Fruit fly (Drosophila melanogaster) whole organism, embryonic: ENCODE results near the gene CG13896.

Source experiments
- Abd-B ChIP-seq: fragments of 200-800 bp; sonication (Bioruptor generic); optimal IDR thresholded peaks from 2 replicates; lab custom pipeline; 2018; ENCODE audit warnings: missing biosample characterization, mild to moderate bottlenecking, missing genetic modification characterization, moderate library complexity
- Adf1 ChIP-seq: fragments of 200-800 bp; sonication (Bioruptor generic); IDR thresholded peaks from 2 replicates; pipeline ENCODE4 v1.3.6; 2022; ENCODE audit warnings: missing biosample characterization, missing genetic modification characterization
- Aef1 ChIP-seq: fragments of 200-800 bp; sonication (Bioruptor generic); IDR thresholded peaks from 3 replicates; pipeline ENCODE4 v1.3.6; 2022; ENCODE audit warnings: missing biosample characterization, missing genetic modification characterization
- Asciz ChIP-seq: fragments of 200-800 bp; sonication (Bioruptor generic); optimal IDR thresholded peaks from 2 replicates; lab custom pipeline; 2017; ENCODE audit warnings: missing biosample characterization, mild to moderate bottlenecking, missing genetic modification characterization, missing genetic modification reagents
- B-H2 ChIP-seq: fragments of 200-800 bp; sonication (Bioruptor generic); optimal IDR thresholded peaks from 2 replicates; lab custom pipeline; 2018; ENCODE audit warnings: missing biosample characterization, mild to moderate bottlenecking, missing genetic modification characterization
- Bgb ChIP-seq: fragments of 200-800 bp; sonication (Bioruptor generic); IDR thresholded peaks from 2 replicates; pipeline ENCODE4 v1.3.6; 2022; ENCODE audit warnings: missing biosample characterization, missing genetic modification characterization; ENCODE audit not compliant: partially characterized antibody
- CG10147 ChIP-seq: fragments of 200-800 bp; sonication (Bioruptor generic); optimal IDR thresholded peaks from 2 replicates; lab custom pipeline; 2019; ENCODE audit warnings: missing biosample characterization, mild to moderate bottlenecking, missing genetic modification characterization, moderate library complexity
- CG10274 ChIP-seq: fragments of 200-800 bp; sonication (Bioruptor generic); optimal IDR thresholded peaks from 3 replicates; lab custom pipeline; 2017; ENCODE audit warnings: missing biosample characterization, mild to moderate bottlenecking, missing genetic modification characterization
- CG10366 ChIP-seq: fragments of 200-800 bp; sonication (Bioruptor generic); IDR thresholded peaks from 2 replicates; pipeline ENCODE4 v1.3.6; 2022; ENCODE audit warnings: missing biosample characterization, missing genetic modification characterization
- CG1233 ChIP-seq: fragments of 200-800 bp; sonication (Bioruptor generic); optimal IDR thresholded peaks from 4 replicates; lab custom pipeline; 2018; ENCODE audit warnings: missing biosample characterization, mild to moderate bottlenecking, missing genetic modification characterization
- CG18599 ChIP-seq: fragments of 200-800 bp; sonication (Bioruptor generic); optimal IDR thresholded peaks from 3 replicates; lab custom pipeline; 2017; ENCODE audit warnings: missing biosample characterization, missing genetic modification characterization, mild to moderate bottlenecking, moderate library complexity, missing genetic modification reagents
- CG2202 ChIP-seq: fragments of 200-800 bp; sonication (Bioruptor generic); optimal IDR thresholded peaks from 2 replicates; lab custom pipeline; 2018; ENCODE audit warnings: missing biosample characterization, mild to moderate bottlenecking, missing genetic modification characterization
- CG31224 ChIP-seq: fragments of 200-800 bp; sonication (Bioruptor generic); IDR thresholded peaks from 2 replicates; pipeline ENCODE4 v1.3.6; 2022; ENCODE audit warnings: missing biosample characterization, missing genetic modification characterization
- CG34376 ChIP-seq: fragments of 200-800 bp; sonication (Bioruptor generic); optimal IDR thresholded peaks from 2 replicates; lab custom pipeline; 2018; ENCODE audit warnings: missing biosample characterization, mild to moderate bottlenecking, missing genetic modification characterization
- CG4820 ChIP-seq: fragments of 200-800 bp; sonication (Bioruptor generic); optimal IDR thresholded peaks from 3 replicates; lab custom pipeline; 2016; ENCODE audit warnings: missing biosample characterization, missing genetic modification characterization
- CG6683 ChIP-seq: fragments of 200-800 bp; sonication (Bioruptor generic); optimal IDR thresholded peaks from 2 replicates; lab custom pipeline; 2017; ENCODE audit warnings: missing biosample characterization, mild to moderate bottlenecking, missing genetic modification characterization, missing genetic modification reagents
- CG8290 ChIP-seq, 3 experiments: fragments of 200-800 bp; sonication (Bioruptor generic); optimal IDR thresholded peaks; 2 replicates each; lab custom pipeline; 2016 to 2019; ENCODE audit warnings: missing biosample characterization in 3 of 3, missing genetic modification characterization in 3 of 3, mild to moderate bottlenecking in 2 of 3, moderate library complexity in 1 of 3
- CG8478 ChIP-seq: fragments of >200 bp; optimal IDR thresholded peaks from 2 replicates; lab custom pipeline; 2018
- CG9215 ChIP-seq: fragments of 200-800 bp; sonication (Bioruptor generic); IDR thresholded peaks from 2 replicates; pipeline ENCODE4 v1.3.6; 2022; ENCODE audit warnings: missing biosample characterization, missing genetic modification characterization
- CG9727 ChIP-seq: fragments of 200-800 bp; sonication (Bioruptor generic); optimal IDR thresholded peaks from 3 replicates; lab custom pipeline; 2017; ENCODE audit warnings: missing biosample characterization, mild to moderate bottlenecking, missing genetic modification characterization
- CG9797 ChIP-seq: fragments of 200-800 bp; sonication (Bioruptor generic); optimal IDR thresholded peaks from 3 replicates; lab custom pipeline; 2018; ENCODE audit warnings: missing biosample characterization, mild to moderate bottlenecking, missing genetic modification characterization
- Dp ChIP-seq: fragments of 200-800 bp; sonication (Bioruptor generic); optimal IDR thresholded peaks from 2 replicates; lab custom pipeline; 2018; ENCODE audit warnings: missing biosample characterization, mild to moderate bottlenecking, missing genetic modification characterization, moderate library complexity
- Dref ChIP-seq: fragments of 200-800 bp; sonication (Bioruptor generic); IDR thresholded peaks from 2 replicates; pipeline ENCODE4 v1.3.6; 2022; ENCODE audit warnings: missing biosample characterization, missing genetic modification characterization
- Gug ChIP-seq: fragments of 200-800 bp; sonication (Bioruptor generic); IDR thresholded peaks from 4 replicates; pipeline ENCODE4 v1.3.6; 2022; ENCODE audit warnings: missing biosample characterization, missing genetic modification characterization
- Lim3 ChIP-seq: fragments of 200-800 bp; sonication (Bioruptor generic); IDR thresholded peaks from 2 replicates; pipeline ENCODE4 v1.3.6; 2022; ENCODE audit warnings: missing biosample characterization, missing genetic modification characterization
- MBD-R2 ChIP-seq: fragments of 200-800 bp; sonication (Bioruptor generic); IDR thresholded peaks from 2 replicates; pipeline ENCODE4 v1.3.6; 2022; ENCODE audit warnings: missing biosample characterization, missing genetic modification characterization
- NFAT ChIP-seq: fragments of 200-800 bp; sonication (Bioruptor generic); IDR thresholded peaks from 2 replicates; pipeline ENCODE4 v1.3.6; 2022; ENCODE audit warnings: missing biosample characterization, missing genetic modification characterization
- NfI ChIP-seq: fragments of 200-800 bp; sonication (Bioruptor generic); optimal IDR thresholded peaks from 3 replicates; lab custom pipeline; 2018; ENCODE audit warnings: missing biosample characterization, mild to moderate bottlenecking, missing genetic modification characterization, moderate library complexity
- Opbp ChIP-seq: fragments of 200-800 bp; sonication (Bioruptor generic); IDR thresholded peaks from 3 replicates; pipeline ENCODE4 v1.3.6; 2022; ENCODE audit warnings: missing biosample characterization, missing genetic modification characterization; ENCODE audit not compliant: partially characterized antibody
- PHDP ChIP-seq: fragments of 200-800 bp; sonication (Bioruptor generic); optimal IDR thresholded peaks from 3 replicates; lab custom pipeline; 2018; ENCODE audit warnings: missing biosample characterization, mild to moderate bottlenecking, missing genetic modification characterization, moderate library complexity
- Sox102F ChIP-seq: fragments of 200-800 bp; sonication (Bioruptor generic); optimal IDR thresholded peaks from 2 replicates; lab custom pipeline; 2018; ENCODE audit warnings: missing biosample characterization, mild to moderate bottlenecking, missing genetic modification characterization, moderate library complexity
- Spps ChIP-seq: fragments of 200-800 bp; sonication (Bioruptor generic); optimal IDR thresholded peaks from 2 replicates; lab custom pipeline; 2018; ENCODE audit warnings: missing biosample characterization, mild to moderate bottlenecking, missing genetic modification characterization
- Usf ChIP-seq: fragments of 200-800 bp; sonication (Bioruptor generic); optimal IDR thresholded peaks from 2 replicates; lab custom pipeline; 2017; ENCODE audit warnings: missing genotype, missing biosample characterization, missing genetic modification characterization
- Xrp1 ChIP-seq: fragments of 200-800 bp; sonication (Bioruptor generic); IDR thresholded peaks from 2 replicates; pipeline ENCODE4 v1.3.6; 2022; ENCODE audit warnings: missing biosample characterization, missing genetic modification characterization
- amos ChIP-seq: fragments of 200-800 bp; sonication (Bioruptor generic); IDR thresholded peaks from 2 replicates; pipeline ENCODE4 v1.3.6; 2022; ENCODE audit warnings: missing biosample characterization, missing genetic modification characterization; ENCODE audit not compliant: partially characterized antibody
- ap ChIP-seq: fragments of 200-800 bp; sonication (Bioruptor generic); IDR thresholded peaks from 2 replicates; pipeline ENCODE4 v1.3.6; 2022; ENCODE audit warnings: missing biosample characterization, missing genetic modification characterization
- br ChIP-seq: fragments of >200 bp; optimal IDR thresholded peaks from 2 replicates; lab custom pipeline; 2017
- bsh ChIP-seq, 2 experiments: fragments of 200-800 bp; sonication (Bioruptor generic); optimal IDR thresholded peaks; 2 replicates each; lab custom pipeline; 2017 to 2018; ENCODE audit warnings: mild to moderate bottlenecking in 2 of 2, missing biosample characterization in 2 of 2, missing genetic modification characterization in 2 of 2, moderate library complexity in 1 of 2
- da ChIP-seq: fragments of 200-800 bp; sonication (Bioruptor generic); optimal IDR thresholded peaks from 2 replicates; lab custom pipeline; 2016; ENCODE audit warnings: missing biosample characterization, missing genetic modification characterization
- danr ChIP-seq: fragments of 200-800 bp; sonication (Bioruptor generic); IDR thresholded peaks from 2 replicates; pipeline ENCODE4 v1.3.6; 2022; ENCODE audit warnings: missing biosample characterization, missing genetic modification characterization
- eve ChIP-seq, 2 experiments: fragments of >200 bp; optimal IDR thresholded peaks; 2 replicates each; lab custom pipeline; 2017; ENCODE audit warnings: missing biosample characterization in 2 of 2, missing genetic modification characterization in 2 of 2
- grn ChIP-seq: fragments of 200-800 bp; sonication (Bioruptor generic); optimal IDR thresholded peaks from 3 replicates; lab custom pipeline; 2017; ENCODE audit warnings: missing biosample characterization, missing genetic modification characterization
- gsb-n ChIP-seq: fragments of 200-800 bp; sonication (Bioruptor generic); optimal IDR thresholded peaks from 3 replicates; lab custom pipeline; 2018; ENCODE audit warnings: missing biosample characterization, mild to moderate bottlenecking, missing genetic modification characterization
- lmd ChIP-seq: fragments of 200-800 bp; sonication (Bioruptor generic); IDR thresholded peaks from 2 replicates; pipeline ENCODE4 v1.3.6; 2022; ENCODE audit warnings: missing biosample characterization, missing genetic modification characterization
- oc ChIP-seq: fragments of 200-800 bp; sonication (Bioruptor generic); optimal IDR thresholded peaks from 2 replicates; lab custom pipeline; 2018; ENCODE audit warnings: missing biosample characterization, mild to moderate bottlenecking, missing genetic modification characterization, moderate library complexity
- pan ChIP-seq, 4 experiments: fragments of >200 bp in 3 of 4; fragments of 200-800 bp in 1 of 4; sonication (Bioruptor generic) in 1 of 4; optimal IDR thresholded peaks in 3 of 4; IDR thresholded peaks in 1 of 4; 2 replicates each; pipeline versions ENCODE4 v1.3.6 to Lab custom; 2017 to 2022; ENCODE audit warnings: missing biosample characterization in 2 of 4, missing genetic modification characterization in 2 of 4, mixed read lengths in 1 of 4
- peb ChIP-seq: fragments of 200-800 bp; sonication (Bioruptor generic); IDR thresholded peaks from 2 replicates; pipeline ENCODE4 v1.3.6; 2022; ENCODE audit warnings: missing biosample characterization, missing genetic modification characterization
- row ChIP-seq: fragments of 200-800 bp; sonication (Bioruptor generic); IDR thresholded peaks from 3 replicates; pipeline ENCODE4 v1.3.6; 2022; ENCODE audit warnings: missing biosample characterization, missing genetic modification characterization
- zen2 ChIP-seq: fragments of 200-800 bp; sonication (Bioruptor generic); IDR thresholded peaks from 3 replicates; pipeline ENCODE4 v1.3.6; 2022; ENCODE audit warnings: missing biosample characterization, missing genetic modification characterization; ENCODE audit not compliant: partially characterized antibody

The CG13896 gene

dm6 chr3L:699368-700150 is 12.1 kb downstream of the CG13896 start (continued):
- TF ChIP-seq br (no peak), PHDP (tag; lab: Kevin White, UChicago) (peak; percentile 30), lmd (GFP tag; lab: Robert Waterston, UW) (0 out of 2 replicates have a peak, but pooled peaks have one; percentile 9), CG9797 (GFP tag; lab: Kevin White, UChicago) (no peak), Asciz (GFP tag; lab: Kevin White, UChicago) (no peak), Usf (peak; percentile 42), CG10366 (GFP tag; lab: Robert Waterston, UW) (no peak), zen2 (no peak), ap (GFP tag; lab: Robert Waterston, UW) (no peak), CG34376 (GFP tag; lab: Kevin White, UChicago) (no peak), CG10274 (GFP tag; lab: Kevin White, UChicago) (no peak), Spps (tag; lab: Kevin White, UChicago) (no peak), MBD-R2 (GFP tag; lab: Robert Waterston, UW) (no peak), Lim3 (GFP tag; lab: Robert Waterston, UW) (no peak), CG18599 (GFP tag; lab: Kevin White, UChicago) (peak; percentile 60), Gug (GFP tag; lab: Robert Waterston, UW) (no peak), CG4820 (GFP tag; lab: Kevin White, UChicago) (peak; percentile 30), NFAT (GFP tag; lab: Robert Waterston, UW) (no peak), eve (GFP tag; optimal IDR thresholded peaks at IDR 0.05; lab: Kevin White, UChicago) (no peak), Dp (GFP tag; lab: Kevin White, UChicago) (no peak), CG2202 (tag; lab: Kevin White, UChicago) (no peak), CG31224 (GFP tag; lab: Robert Waterston, UW) (no peak), danr (GFP tag; lab: Robert Waterston, UW) (no peak), da (GFP tag; lab: Kevin White, UChicago) (no peak), Sox102F (GFP tag; lab: Kevin White, UChicago) (peak; percentile 27), CG8478 (lab: Kevin White, UChicago) (no peak), CG10147 (no peak), gsb-n (tag; lab: Kevin White, UChicago) (no peak), CG1233 (GFP tag; lab: Kevin White, UChicago) (no peak), B-H2 (GFP tag; lab: Kevin White, UChicago) (no peak), Bgb (GFP tag; lab: Robert Waterston, UW) (peak; percentile 20; the same call in 1 of the 2 replicates), peb (GFP tag; lab: Robert Waterston, UW) (no peak), Abd-B (peak; percentile 43), bsh (GFP tag; optimal IDR thresholded peaks at IDR 0.05; lab: Kevin White, UChicago) (peak; percentile 30 to 47), pan (optimal IDR thresholded peaks at IDR 0.05; lab: Kevin White, UChicago) (no peak), pan (GFP tag; optimal IDR thresholded peaks at IDR 0.05 in 1 of 2, IDR thresholded peaks at IDR 0.05 in 1 of 2) (no peak), Aef1 (GFP tag; lab: Robert Waterston, UW) (no peak), CG9215 (peak; percentile 28; the same call in 1 of the 2 replicates), Xrp1 (GFP tag; lab: Robert Waterston, UW) (no peak), Opbp (GFP tag; lab: Robert Waterston, UW) (no peak), CG6683 (GFP tag; lab: Kevin White, UChicago) (no peak), CG9727 (GFP tag; lab: Kevin White, UChicago) (peak; percentile 51), Adf1 (GFP tag; lab: Robert Waterston, UW) (peak; percentile 94), oc (tag; lab: Kevin White, UChicago) (no peak), Dref (no peak), CG8290 (GFP tag; optimal IDR thresholded peaks at IDR 0.05; lab: Kevin White, UChicago) (peak; percentile 100), CG8290 (tag; optimal IDR thresholded peaks at IDR 0.05; lab: Kevin White, UChicago) (peak; percentile 69 to 88), grn (GFP tag; lab: Kevin White, UChicago) (no peak), NfI (GFP tag; lab: Kevin White, UChicago) (peak; percentile 31), amos (GFP tag; lab: Robert Waterston, UW) (no peak), row (GFP tag; lab: Robert Waterston, UW) (peak; percentile 94)
